Worm (Caenorhabditis elegans): ENCODE data around the gene T11F9.1.
A peak's percentile ranks its signal among the peaks of the same experiment; 100 is the strongest.

DNA sequence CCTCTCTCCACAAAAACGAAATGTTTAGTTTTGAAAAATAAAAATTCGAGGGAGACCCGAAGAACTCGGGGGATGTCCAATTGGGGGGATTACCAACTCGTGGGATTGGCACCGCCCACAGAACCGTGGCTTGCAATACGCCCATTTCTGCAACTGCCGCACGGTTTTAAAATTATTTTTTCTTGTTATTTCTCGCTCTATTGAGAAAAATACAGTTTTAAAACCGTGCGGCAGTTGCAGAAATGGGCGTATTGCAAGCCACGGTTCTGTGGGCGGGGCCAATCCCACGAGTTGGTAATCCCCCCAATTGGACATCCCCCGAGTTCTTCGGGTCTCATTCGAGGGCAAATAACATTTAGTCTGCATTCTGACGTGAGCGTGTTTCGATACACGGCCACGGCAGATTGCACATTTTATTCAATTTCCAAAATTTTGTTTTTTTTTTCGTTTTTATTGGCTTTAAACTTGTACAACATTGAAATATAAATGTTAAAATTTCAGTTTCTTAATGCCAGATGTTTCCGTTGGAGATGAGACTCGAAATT, 45.6 kb downstream of the T11F9.1 start, which contains the start of the genes C55A6.1 and C55A6.10:
- TF ChIP-seq unc-130 (GFP tag; optimal IDR thresholded peaks at IDR 0.05) (peak; percentile 59), snpc-4 (GFP tag; optimal IDR thresholded peaks at IDR 0.05) (peak; percentile 51), snpc-4 (tag; optimal IDR thresholded peaks at IDR 0.05) (peak in 3 of 4 experiments; percentile 65 to 77 (median 75))

Data from whole organism, young adult.